Fruit fly (Drosophila melanogaster) whole organism, prepupa: ENCODE data around the gene bma.

Experiments
- CG10631 ChIP-seq: fragments of 200-800 bp; sonication (Bioruptor generic); optimal IDR thresholded peaks from 2 replicates; lab custom pipeline; 2016; ENCODE audit warnings: missing biosample characterization, missing genetic modification characterization
- CG10669 ChIP-seq: fragments of 200-800 bp; sonication (Bioruptor generic); optimal IDR thresholded peaks from 3 replicates; lab custom pipeline; 2018; ENCODE audit warnings: missing biosample characterization, mild to moderate bottlenecking, missing genetic modification characterization, moderate library complexity
- CG11294 ChIP-seq: fragments of 200-800 bp; sonication (Bioruptor generic); IDR thresholded peaks from 2 replicates; pipeline ENCODE4 v1.3.6; 2022; ENCODE audit warnings: missing biosample characterization, missing genetic modification characterization
- CG11902 ChIP-seq: fragments of 200-800 bp; sonication (Bioruptor generic); optimal IDR thresholded peaks from 3 replicates; lab custom pipeline; 2016; ENCODE audit warnings: missing biosample characterization, missing genetic modification characterization
- CG1621 ChIP-seq: fragments of 200-800 bp; sonication (Bioruptor generic); optimal IDR thresholded peaks from 3 replicates; lab custom pipeline; 2018; ENCODE audit warnings: missing biosample characterization, mild to moderate bottlenecking, missing genetic modification characterization
- CG16779 ChIP-seq: fragments of 200-800 bp; sonication (Bioruptor generic); optimal IDR thresholded peaks from 3 replicates; lab custom pipeline; 2017; ENCODE audit warnings: missing biosample characterization, mild to moderate bottlenecking, missing genetic modification characterization
- CG3032 ChIP-seq: fragments of 200-800 bp; optimal IDR thresholded peaks from 2 replicates; lab custom pipeline; 2019; ENCODE audit warnings: missing biosample characterization, mild to moderate bottlenecking, missing genetic modification characterization, moderate library complexity
- CG31627 ChIP-seq: fragments of 200-800 bp; sonication (Bioruptor generic); optimal IDR thresholded peaks from 3 replicates; lab custom pipeline; 2016; ENCODE audit warnings: missing biosample characterization, missing genetic modification characterization
- CG32006 ChIP-seq: fragments of 200-800 bp; sonication (Bioruptor generic); optimal IDR thresholded peaks from 3 replicates; lab custom pipeline; 2017; ENCODE audit warnings: missing biosample characterization, mild to moderate bottlenecking, missing genetic modification characterization
- CG34406 ChIP-seq: fragments of 200-800 bp; sonication (Bioruptor generic); optimal IDR thresholded peaks from 3 replicates; lab custom pipeline; 2016; ENCODE audit warnings: missing biosample characterization, missing genetic modification characterization
- CG3919 ChIP-seq: fragments of 200-800 bp; sonication (Bioruptor generic); optimal IDR thresholded peaks from 3 replicates; lab custom pipeline; 2016; ENCODE audit warnings: missing biosample characterization, missing genetic modification characterization
- CG4318 ChIP-seq: fragments of 200-800 bp; sonication (Bioruptor generic); optimal IDR thresholded peaks from 3 replicates; lab custom pipeline; 2017; ENCODE audit warnings: missing biosample characterization, mild to moderate bottlenecking, missing genetic modification characterization
- CG6163 ChIP-seq: fragments of 200-800 bp; sonication (Bioruptor generic); IDR thresholded peaks from 3 replicates; pipeline ENCODE4 v1.3.6; 2022; ENCODE audit warnings: missing biosample characterization, missing genetic modification characterization
- CG6276 ChIP-seq: fragments of 200-800 bp; sonication (Bioruptor generic); optimal IDR thresholded peaks from 2 replicates; lab custom pipeline; 2017; ENCODE audit warnings: missing biosample characterization, mild to moderate bottlenecking, missing genetic modification characterization
- CG6792 ChIP-seq: fragments of 200-800 bp; sonication (Bioruptor generic); optimal IDR thresholded peaks from 3 replicates; lab custom pipeline; 2016; ENCODE audit warnings: missing biosample characterization, missing genetic modification characterization
- CG6808 ChIP-seq: fragments of 200-800 bp; sonication (Bioruptor generic); optimal IDR thresholded peaks from 3 replicates; lab custom pipeline; 2017; ENCODE audit warnings: missing biosample characterization, missing genetic modification characterization, mild to moderate bottlenecking, moderate library complexity, missing genetic modification reagents
- CG6854 ChIP-seq: fragments of 200-800 bp; sonication (Bioruptor generic); optimal IDR thresholded peaks from 2 replicates; lab custom pipeline; 2017; ENCODE audit warnings: missing biosample characterization, mild to moderate bottlenecking, missing genetic modification characterization
- CG7368 ChIP-seq: fragments of 200-800 bp; sonication (Bioruptor generic); optimal IDR thresholded peaks from 3 replicates; lab custom pipeline; 2016; ENCODE audit warnings: missing biosample characterization, missing genetic modification characterization
- CG8119 ChIP-seq: fragments of 200-800 bp; sonication (Bioruptor generic); IDR thresholded peaks from 3 replicates; pipeline ENCODE4 v1.3.6; 2022; ENCODE audit warnings: missing biosample characterization, missing genetic modification characterization
- CG8319 ChIP-seq: fragments of 200-800 bp; sonication (Bioruptor generic); optimal IDR thresholded peaks from 3 replicates; lab custom pipeline; 2016; ENCODE audit warnings: missing biosample characterization, missing genetic modification characterization
- CG9139 ChIP-seq: fragments of 200-800 bp; sonication (Bioruptor generic); optimal IDR thresholded peaks from 3 replicates; lab custom pipeline; 2017; ENCODE audit warnings: missing biosample characterization, mild to moderate bottlenecking, missing genetic modification characterization
- Eip93F ChIP-seq: fragments of 200-800 bp; sonication (Bioruptor generic); optimal IDR thresholded peaks from 2 replicates; lab custom pipeline; 2016; ENCODE audit warnings: missing biosample characterization, mild to moderate bottlenecking, missing genetic modification characterization
- Ets21C ChIP-seq: fragments of 200-800 bp; sonication (Bioruptor generic); optimal IDR thresholded peaks from 3 replicates; lab custom pipeline; 2016; ENCODE audit warnings: missing biosample characterization, missing genetic modification characterization
- Gug ChIP-seq: fragments of 200-800 bp; sonication (Bioruptor generic); IDR thresholded peaks from 2 replicates; pipeline ENCODE4 v1.3.6; 2022; ENCODE audit warnings: missing biosample characterization, missing genetic modification characterization
- Hr39 ChIP-seq: fragments of 200-800 bp; sonication (Bioruptor generic); optimal IDR thresholded peaks from 2 replicates; lab custom pipeline; 2016; ENCODE audit warnings: missing biosample characterization, missing genetic modification characterization
- Hr4 ChIP-seq: fragments of 200-800 bp; sonication (Bioruptor generic); optimal IDR thresholded peaks from 3 replicates; lab custom pipeline; 2016; ENCODE audit warnings: missing biosample characterization, missing genetic modification characterization
- Lpt ChIP-seq: fragments of 200-800 bp; sonication (Bioruptor generic); optimal IDR thresholded peaks from 3 replicates; lab custom pipeline; 2016; ENCODE audit warnings: missing biosample characterization, missing genetic modification characterization
- Met ChIP-seq: fragments of 200-800 bp; sonication (Bioruptor generic); optimal IDR thresholded peaks from 3 replicates; lab custom pipeline; 2016; ENCODE audit warnings: missing biosample characterization, missing genetic modification characterization
- OdsH ChIP-seq: fragments of 200-800 bp; sonication (Bioruptor generic); optimal IDR thresholded peaks from 3 replicates; lab custom pipeline; 2016; ENCODE audit warnings: missing biosample characterization, missing genetic modification characterization
- Sox102F ChIP-seq: fragments of 200-800 bp; sonication (Bioruptor generic); optimal IDR thresholded peaks from 2 replicates; lab custom pipeline; 2016; ENCODE audit warnings: missing biosample characterization, mild to moderate bottlenecking, missing genetic modification characterization
- Sox14 ChIP-seq: fragments of 200-800 bp; sonication (Bioruptor generic); optimal IDR thresholded peaks from 3 replicates; lab custom pipeline; 2016; ENCODE audit warnings: missing biosample characterization, missing genetic modification characterization
- achi ChIP-seq: fragments of 200-800 bp; sonication (Bioruptor generic); optimal IDR thresholded peaks from 3 replicates; lab custom pipeline; 2016; ENCODE audit warnings: missing biosample characterization, missing genetic modification characterization
- acj6 ChIP-seq: fragments of 200-800 bp; sonication (Bioruptor generic); optimal IDR thresholded peaks from 3 replicates; lab custom pipeline; 2016; ENCODE audit warnings: missing biosample characterization, missing genetic modification characterization
- cyc ChIP-seq: fragments of 200-800 bp; sonication (Bioruptor generic); optimal IDR thresholded peaks from 3 replicates; lab custom pipeline; 2016; ENCODE audit warnings: missing biosample characterization, missing genetic modification characterization
- dac ChIP-seq: fragments of 200-800 bp; sonication (Bioruptor generic); optimal IDR thresholded peaks from 2 replicates; lab custom pipeline; 2017; ENCODE audit warnings: missing biosample characterization, mild to moderate bottlenecking, missing genetic modification characterization
- dsx ChIP-seq: fragments of 200-800 bp; optimal IDR thresholded peaks from 3 replicates; lab custom pipeline; 2019; ENCODE audit warnings: missing biosample characterization, mild to moderate bottlenecking, missing genetic modification characterization, moderate library complexity; ENCODE audit not compliant: poor library complexity, severe bottlenecking
- eg ChIP-seq: fragments of 200-800 bp; sonication (Bioruptor generic); IDR thresholded peaks from 3 replicates; pipeline ENCODE4 v1.3.6; 2022; ENCODE audit warnings: missing biosample characterization, missing genetic modification characterization
- esn ChIP-seq: fragments of 200-800 bp; sonication (Bioruptor generic); optimal IDR thresholded peaks from 2 replicates; lab custom pipeline; 2016; ENCODE audit warnings: missing biosample characterization, mild to moderate bottlenecking, missing genetic modification characterization, moderate library complexity
- fd59A ChIP-seq: fragments of 200-800 bp; sonication (Bioruptor generic); optimal IDR thresholded peaks from 2 replicates; lab custom pipeline; 2017; ENCODE audit warnings: missing biosample characterization, mild to moderate bottlenecking, missing genetic modification characterization, missing genetic modification reagents
- fd85E ChIP-seq: fragments of 200-800 bp; sonication (Bioruptor generic); optimal IDR thresholded peaks from 3 replicates; lab custom pipeline; 2016; ENCODE audit warnings: missing biosample characterization, missing genetic modification characterization
- fkh ChIP-seq: fragments of 200-800 bp; sonication (Bioruptor generic); optimal IDR thresholded peaks from 3 replicates; lab custom pipeline; 2017; ENCODE audit warnings: missing biosample characterization, mild to moderate bottlenecking, missing genetic modification characterization, moderate library complexity
- lz ChIP-seq: fragments of 200-800 bp; sonication (Bioruptor generic); optimal IDR thresholded peaks from 3 replicates; lab custom pipeline; 2016; ENCODE audit warnings: missing biosample characterization, missing genetic modification characterization
- net ChIP-seq: fragments of 200-800 bp; sonication (Bioruptor generic); optimal IDR thresholded peaks from 3 replicates; lab custom pipeline; 2016; ENCODE audit warnings: missing biosample characterization, missing genetic modification characterization
- pdm3 ChIP-seq: fragments of 200-800 bp; sonication (Bioruptor generic); optimal IDR thresholded peaks from 3 replicates; lab custom pipeline; 2016; ENCODE audit warnings: missing biosample characterization, missing genetic modification characterization
- spab ChIP-seq: fragments of 200-800 bp; sonication (Bioruptor generic); optimal IDR thresholded peaks from 2 replicates; lab custom pipeline; 2017; ENCODE audit warnings: missing biosample characterization, mild to moderate bottlenecking, missing genetic modification characterization, missing genetic modification reagents
- svp ChIP-seq: fragments of 200-800 bp; sonication (Bioruptor generic); peaks from one replicate; lab custom pipeline; 2016; ENCODE audit warnings: missing biosample characterization, missing genetic modification characterization
- topi ChIP-seq: fragments of 200-800 bp; sonication (Bioruptor generic); optimal IDR thresholded peaks from 3 replicates; lab custom pipeline; 2016; ENCODE audit warnings: missing biosample characterization, missing genetic modification characterization
- vri ChIP-seq: fragments of 200-800 bp; sonication (Bioruptor generic); optimal IDR thresholded peaks from 3 replicates; lab custom pipeline; 2016; ENCODE audit warnings: missing biosample characterization, mild to moderate bottlenecking, missing genetic modification characterization

Gene bma

DNA sequence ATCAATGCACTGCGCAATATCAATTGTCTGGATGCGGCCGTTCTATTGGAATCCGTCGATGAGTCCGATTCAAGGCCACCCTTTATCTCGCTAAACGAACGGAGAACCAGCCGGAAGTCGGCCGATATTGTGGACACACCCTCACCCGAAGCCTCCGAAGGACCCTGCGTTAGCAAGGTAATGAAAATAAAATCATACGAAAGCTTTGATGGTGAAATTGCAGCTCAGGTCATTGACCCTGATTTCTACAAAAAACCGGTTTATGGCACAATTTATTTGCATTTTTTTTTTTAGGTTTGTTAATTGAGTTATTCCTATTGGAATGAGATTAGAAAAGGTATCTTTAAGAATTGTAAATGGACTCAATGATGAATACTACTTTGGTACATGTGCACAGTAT is 61.2 kb downstream of the bma start:
- no peak for TF ChIP-seq CG11902
- TF ChIP-seq Lpt (GFP tag; lab: Kevin White, UChicago), result no peak
- no peak for TF ChIP-seq OdsH (GFP tag; lab: Kevin White, UChicago)

- TF ChIP-seq svp (GFP tag; lab: Kevin White, UChicago) (peak; percentile 81), topi (GFP tag; lab: Kevin White, UChicago) (peak; percentile 44), Met (peak; percentile 26), CG10669 (GFP tag; lab: Kevin White, UChicago) (peak; percentile 33), acj6 (peak; percentile 27), cyc (peak; percentile 47), OdsH (GFP tag; lab: Kevin White, UChicago) (peak; percentile 16), Hr4 (GFP tag; lab: Kevin White, UChicago) (peak; percentile 33), CG4318 (GFP tag; lab: Kevin White, UChicago) (no peak), CG8319 (GFP tag; lab: Kevin White, UChicago) (peak; percentile 15), fd85E (GFP tag; lab: Kevin White, UChicago) (no peak), CG11294 (no peak), Hr39 (GFP tag; lab: Kevin White, UChicago) (peak; percentile 50), Sox102F (GFP tag; lab: Kevin White, UChicago) (peak; percentile 11), CG6276 (GFP tag; lab: Kevin White, UChicago) (no peak), CG11902 (peak; percentile 7), Lpt (GFP tag; lab: Kevin White, UChicago) (no peak), pdm3 (GFP tag; lab: Kevin White, UChicago) (peak; percentile 17), CG31627 (GFP tag; lab: Kevin White, UChicago) (peak; percentile 31), Eip93F (GFP tag; lab: Kevin White, UChicago) (no peak), CG9139 (GFP tag; lab: Kevin White, UChicago) (no peak), net (GFP tag; lab: Kevin White, UChicago) (no peak), CG6854 (GFP tag; lab: Kevin White, UChicago) (no peak), CG6792 (peak; percentile 3), CG8119 (GFP tag; lab: Robert Waterston, UW) (no peak), Gug (no peak), vri (GFP tag; lab: Kevin White, UChicago) (peak; percentile 17), fkh (GFP tag; lab: Kevin White, UChicago) (peak; percentile 61), spab (GFP tag; lab: Kevin White, UChicago) (no peak), CG6163 (GFP tag; lab: Robert Waterston, UW) (no peak), dac (GFP tag; lab: Kevin White, UChicago) (no peak), CG34406 (GFP tag; lab: Kevin White, UChicago) (no peak), CG1621 (peak; percentile 29), achi (GFP tag; lab: Kevin White, UChicago) (no peak), CG3032 (tag; lab: Kevin White, UChicago) (no peak), lz (GFP tag; lab: Kevin White, UChicago) (peak; percentile 42), esn (GFP tag; lab: Kevin White, UChicago) (peak; percentile 44), CG3919 (GFP tag; lab: Kevin White, UChicago) (peak; percentile 47), Sox14 (GFP tag; lab: Kevin White, UChicago) (peak; percentile 34), CG7368 (GFP tag; lab: Kevin White, UChicago) (no peak), CG16779 (tag; lab: Kevin White, UChicago) (no peak), fd59A (GFP tag; lab: Kevin White, UChicago) (no peak), CG6808 (GFP tag; lab: Kevin White, UChicago) (peak; percentile 10), CG32006 (GFP tag; lab: Kevin White, UChicago) (no peak), CG10631 (peak; percentile 4), dsx (no peak), eg (GFP tag; lab: Robert Waterston, UW) (no peak), Ets21C (GFP tag; lab: Kevin White, UChicago) (peak; percentile 5)
Measured at dm6 chr3L:9972007-9972856, 64.3 kb downstream of the bma start, which contains the start of the genes CG6674, CG42455 and vnc. Gene CG6674 (minus strand): TSS chr3L:9972054. Gene CG42455 (plus strand): TSS chr3L:9972312. Gene vnc (plus strand): TSS chr3L:9972312.
